Fruit fly (Drosophila melanogaster) whole organism, adult: ENCODE data around the gene bam.
A peak's percentile ranks its signal among the peaks of the same experiment; 100 is the strongest.

Experiments
- CG11617 ChIP-seq: fragments of 200-800 bp; sonication (Bioruptor generic); optimal IDR thresholded peaks from 2 replicates; lab custom pipeline; 2017; ENCODE audit warnings: mild to moderate bottlenecking, missing biosample characterization, missing genetic modification reagents, missing genetic modification characterization
- CG12768 ChIP-seq: fragments of 200-800 bp; sonication (Bioruptor generic); optimal IDR thresholded peaks from 2 replicates; lab custom pipeline; 2017; ENCODE audit warnings: missing biosample characterization, missing genetic modification characterization, mild to moderate bottlenecking, moderate library complexity, missing genetic modification reagents
- CG14711 ChIP-seq: fragments of 200-800 bp; sonication (Bioruptor generic); optimal IDR thresholded peaks from 2 replicates; lab custom pipeline; 2018; ENCODE audit warnings: missing biosample characterization, mild to moderate bottlenecking, missing genetic modification characterization, moderate library complexity
- CG1620 ChIP-seq: fragments of 200-800 bp; sonication (Bioruptor generic); optimal IDR thresholded peaks from 2 replicates; lab custom pipeline; 2016; ENCODE audit warnings: missing biosample characterization, missing genetic modification characterization
- CG33017 ChIP-seq: fragments of 200-800 bp; sonication (Bioruptor generic); optimal IDR thresholded peaks from 2 replicates; lab custom pipeline; 2018; ENCODE audit warnings: missing biosample characterization, mild to moderate bottlenecking, missing genetic modification characterization, moderate library complexity
- CG5204 ChIP-seq: fragments of 200-800 bp; sonication (Bioruptor generic); optimal IDR thresholded peaks from 2 replicates; lab custom pipeline; 2016; ENCODE audit warnings: missing biosample characterization, missing genetic modification characterization
- CG7045 ChIP-seq: fragments of 200-800 bp; sonication (Bioruptor generic); optimal IDR thresholded peaks from 2 replicates; lab custom pipeline; 2017; ENCODE audit warnings: missing biosample characterization, mild to moderate bottlenecking, missing genetic modification characterization
- CG7101 ChIP-seq: fragments of 200-800 bp; sonication (Bioruptor generic); optimal IDR thresholded peaks from 2 replicates; lab custom pipeline; 2018; ENCODE audit warnings: missing biosample characterization, mild to moderate bottlenecking, missing genetic modification characterization, moderate library complexity
- Clk ChIP-seq: fragments of 200-800 bp; sonication (Bioruptor generic); optimal IDR thresholded peaks from 2 replicates; lab custom pipeline; 2017; ENCODE audit warnings: missing biosample characterization, missing genetic modification characterization
- Crg-1 ChIP-seq: fragments of 200-800 bp; sonication (Bioruptor generic); optimal IDR thresholded peaks from 2 replicates; lab custom pipeline; 2016; ENCODE audit warnings: missing biosample characterization, missing genetic modification characterization
- Hr96 ChIP-seq: fragments of 200-800 bp; sonication (Bioruptor generic); optimal IDR thresholded peaks from 2 replicates; lab custom pipeline; 2016; ENCODE audit warnings: missing biosample characterization, missing genetic modification characterization
- Mnt ChIP-seq: fragments of 200-800 bp; sonication (Bioruptor generic); optimal IDR thresholded peaks from 2 replicates; lab custom pipeline; 2016; ENCODE audit warnings: missing biosample characterization, mild to moderate bottlenecking, missing genetic modification characterization
- bab1 ChIP-seq: fragments of 200-800 bp; sonication (Bioruptor generic); optimal IDR thresholded peaks from 3 replicates; lab custom pipeline; 2019; ENCODE audit warnings: missing biosample characterization, mild to moderate bottlenecking, missing genetic modification characterization, moderate library complexity
- cic ChIP-seq: fragments of 200-800 bp; sonication (Bioruptor generic); optimal IDR thresholded peaks from 2 replicates; lab custom pipeline; 2017; ENCODE audit warnings: missing biosample characterization, mild to moderate bottlenecking, missing genetic modification characterization, moderate library complexity
- cnc ChIP-seq, 2 experiments: fragments of >200 bp; optimal IDR thresholded peaks; 2 replicates each; lab custom pipeline; 2017
- kay ChIP-seq: fragments of 200-800 bp; sonication (Bioruptor generic); peaks from one replicate; lab custom pipeline; 2016; ENCODE audit warnings: missing biosample characterization, missing genetic modification characterization, borderline replicate concordance
- ovo ChIP-seq: fragments of 200-800 bp; sonication (Bioruptor generic); optimal IDR thresholded peaks from 2 replicates; lab custom pipeline; 2016; ENCODE audit warnings: missing biosample characterization, missing genetic modification characterization
- pad ChIP-seq: fragments of 200-800 bp; sonication (Bioruptor generic); optimal IDR thresholded peaks from 3 replicates; lab custom pipeline; 2017; ENCODE audit warnings: missing biosample characterization, missing genetic modification characterization, mild to moderate bottlenecking, moderate library complexity, missing genetic modification reagents
- tj ChIP-seq: fragments of 200-800 bp; sonication (Bioruptor generic); optimal IDR thresholded peaks from 3 replicates; lab custom pipeline; 2017; ENCODE audit warnings: missing biosample characterization, mild to moderate bottlenecking, missing genetic modification characterization, moderate library complexity
- toe ChIP-seq: fragments of 200-800 bp; sonication (Bioruptor generic); optimal IDR thresholded peaks from 2 replicates; lab custom pipeline; 2016; ENCODE audit warnings: missing biosample characterization, missing genetic modification characterization

The bam gene

DNA sequence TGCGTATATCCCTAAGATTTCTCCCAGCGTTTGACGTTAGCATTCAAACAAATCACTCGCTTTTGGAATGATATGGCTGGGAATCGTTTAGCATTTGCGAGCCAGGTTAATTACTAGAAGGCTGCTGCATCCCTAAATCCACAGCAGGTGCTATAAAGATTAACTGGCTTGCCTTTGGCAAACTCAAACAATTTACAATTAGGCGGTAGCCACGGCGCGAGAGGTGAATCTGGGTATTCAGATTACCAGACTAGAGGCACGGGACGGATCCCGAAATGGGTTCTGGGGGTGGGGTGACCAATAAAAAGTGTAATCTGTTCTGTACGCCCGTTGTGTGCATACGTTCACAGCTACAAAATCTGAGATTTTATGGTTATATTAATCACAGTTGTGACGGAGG lies 36.3 kb upstream of the bam start, which contains the start of gene CG11892:
Gene CG11892 (plus strand): TSS at position 384 of the 400 bp plus-strand sequence.
- TF ChIP-seq Crg-1 (GFP tag; lab: Kevin White, UChicago) (peak; percentile 20), CG33017 (tag; lab: Kevin White, UChicago) (peak; percentile 89), toe (GFP tag; lab: Kevin White, UChicago) (no peak), CG14711 (tag; lab: Kevin White, UChicago) (peak; percentile 64), cic (GFP tag; lab: Kevin White, UChicago) (peak; percentile 93), CG12768 (peak; percentile 89), Mnt (GFP tag; lab: Kevin White, UChicago) (peak; percentile 67), tj (GFP tag; lab: Kevin White, UChicago) (peak; percentile 39), CG11617 (GFP tag; lab: Kevin White, UChicago) (peak; percentile 82), cnc (optimal IDR thresholded peaks at IDR 0.05; lab: Kevin White, UChicago) (no peak), CG1620 (no peak), Clk (GFP tag; lab: Kevin White, UChicago) (peak; percentile 72), CG5204 (peak; percentile 28), pad (peak; percentile 68), CG7045 (peak; percentile 93), Hr96 (GFP tag; lab: Kevin White, UChicago) (no peak), ovo (GFP tag; lab: Kevin White, UChicago) (peak; percentile 30), CG7101 (tag; lab: Kevin White, UChicago) (peak; percentile 87), bab1 (GFP tag; lab: Kevin White, UChicago) (no peak), kay (peak; percentile 93)

- no peak for TF ChIP-seq tj (GFP tag; lab: Kevin White, UChicago)
- TF ChIP-seq CG33017 (tag; lab: Kevin White, UChicago) = peak; percentile 45
- no peak for TF ChIP-seq CG14711 (tag; lab: Kevin White, UChicago)
- TF ChIP-seq pad = no peak
- no peak for TF ChIP-seq Hr96 (GFP tag; lab: Kevin White, UChicago)
- no peak for TF ChIP-seq Clk (GFP tag; lab: Kevin White, UChicago)
- TF ChIP-seq cic (GFP tag; lab: Kevin White, UChicago) = peak; percentile 65
- no peak for TF ChIP-seq toe (GFP tag; lab: Kevin White, UChicago)
- TF ChIP-seq kay = peak; percentile 90
- peak; percentile 50 for TF ChIP-seq CG7045
- TF ChIP-seq cnc (optimal IDR thresholded peaks at IDR 0.05; lab: Kevin White, UChicago) = no peak
- no peak for TF ChIP-seq CG5204
- TF ChIP-seq CG1620 = no peak
- peak; percentile 23 for TF ChIP-seq ovo (GFP tag; lab: Kevin White, UChicago)
- TF ChIP-seq CG11617 (GFP tag; lab: Kevin White, UChicago) = no peak
- no peak for TF ChIP-seq Crg-1 (GFP tag; lab: Kevin White, UChicago)
- TF ChIP-seq CG7101 (tag; lab: Kevin White, UChicago) = peak; percentile 57
- TF ChIP-seq bab1 (GFP tag; lab: Kevin White, UChicago) = no peak
- TF ChIP-seq Mnt (GFP tag; lab: Kevin White, UChicago) = peak; percentile 33
- TF ChIP-seq CG12768 = peak; percentile 53
Observed at dm6 chr3R:25279796-25280350, 35.0 kb upstream of the bam start, which contains the start of gene CG10514. Gene CG10514, minus strand, starts transcription at chr3R:25279846.

dm6 chr3R:25277112-25277511 lies 32.2 kb upstream of the bam start, which contains the start of gene CG10513:
Gene CG10513, minus strand, starts transcription at chr3R:25277212.
- no peak for TF ChIP-seq pad
- TF ChIP-seq CG14711 (tag; lab: Kevin White, UChicago) = no peak
- no peak for TF ChIP-seq Clk (GFP tag; lab: Kevin White, UChicago)

DNA sequence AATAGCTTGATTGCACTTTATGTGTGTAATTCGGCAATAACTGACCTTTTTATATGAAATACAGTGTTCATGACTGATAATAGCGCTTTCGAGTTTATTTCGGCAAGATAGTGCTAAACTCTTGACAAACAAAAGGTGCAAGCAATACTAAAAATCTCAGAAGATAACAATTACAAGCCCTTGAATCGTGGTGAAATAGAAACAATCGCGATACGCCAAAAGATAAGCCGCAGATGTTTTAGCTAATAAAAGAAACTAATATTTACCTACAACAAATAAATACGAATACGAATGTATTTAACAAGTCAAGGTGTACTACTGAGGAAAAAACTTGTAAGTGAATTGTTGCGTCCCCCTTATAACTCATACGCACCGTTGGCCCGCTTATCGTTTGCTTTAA lies 30.4 kb upstream of the bam start:
- no peak for TF ChIP-seq bab1 (GFP tag; lab: Kevin White, UChicago)
- no peak for TF ChIP-seq CG1620
- TF ChIP-seq ovo (GFP tag; lab: Kevin White, UChicago) = peak; percentile 20
- TF ChIP-seq CG12768 = peak; percentile 58
- TF ChIP-seq cnc (optimal IDR thresholded peaks at IDR 0.05; lab: Kevin White, UChicago) = no peak
- no peak for TF ChIP-seq Hr96 (GFP tag; lab: Kevin White, UChicago)
- TF ChIP-seq kay = peak; percentile 94
- peak; percentile 80 for TF ChIP-seq CG7045
- peak; percentile 65 for TF ChIP-seq CG7101 (tag; lab: Kevin White, UChicago)
- peak; percentile 62 for TF ChIP-seq CG11617 (GFP tag; lab: Kevin White, UChicago)
- peak; percentile 97 for TF ChIP-seq cic (GFP tag; lab: Kevin White, UChicago)
- TF ChIP-seq tj (GFP tag; lab: Kevin White, UChicago) = no peak
- peak; percentile 11 for TF ChIP-seq Crg-1 (GFP tag; lab: Kevin White, UChicago)
- peak; percentile 19 for TF ChIP-seq Mnt (GFP tag; lab: Kevin White, UChicago)
- peak; percentile 22 for TF ChIP-seq CG14711 (tag; lab: Kevin White, UChicago)
- peak; percentile 44 for TF ChIP-seq pad
- peak; percentile 71 for TF ChIP-seq CG33017 (tag; lab: Kevin White, UChicago)
- TF ChIP-seq CG5204 = peak; percentile 34

- TF ChIP-seq Clk (GFP tag; lab: Kevin White, UChicago) = no peak
- TF ChIP-seq cic (GFP tag; lab: Kevin White, UChicago) = peak; percentile 0
- no peak for TF ChIP-seq CG33017 (tag; lab: Kevin White, UChicago)
Observed at dm6 chr3R:25273537-25273936, 28.6 kb upstream of the bam start, which contains the start of gene CG11878. Gene CG11878, plus strand, starts transcription at chr3R:25273837.

DNA sequence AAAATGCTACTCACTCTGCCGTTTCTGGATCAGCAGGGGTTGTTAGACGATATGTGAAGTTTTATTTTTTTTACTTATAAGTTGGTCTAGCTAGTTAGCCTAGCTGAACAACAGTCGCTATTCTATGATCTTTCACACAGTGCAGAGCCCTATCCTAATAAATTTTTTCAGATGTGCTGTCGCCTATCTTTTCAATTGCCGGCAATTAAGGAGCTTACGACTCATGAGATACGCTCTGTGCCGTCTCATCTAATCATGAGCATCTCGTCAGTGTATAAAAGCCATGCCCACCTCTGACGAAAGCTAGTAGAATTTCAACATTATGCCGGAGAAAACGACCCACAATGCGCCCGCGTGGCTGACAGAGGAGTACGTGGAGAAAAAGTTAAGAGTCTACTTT lies 25.0 kb upstream of the bam start, which contains the start of the genes CG11889 and CG11891:
Gene CG11889 (plus strand): TSS at position 301 of the 400 bp plus-strand sequence.
Gene CG11891 (plus strand): TSS at position 301 of the 400 bp plus-strand sequence.
- TF ChIP-seq CG5204 (no peak), Mnt (GFP tag; lab: Kevin White, UChicago) (no peak), CG7045 (no peak), CG1620 (no peak), CG12768 (no peak), pad (no peak)
